Worm (Caenorhabditis elegans) whole organism, young adult: ENCODE data around the gene ifd-1.

Source experiments
- B0035.1 ChIP-seq: sonication (generic microtip); optimal IDR thresholded peaks from 2 replicates; lab custom pipeline; 2016; ENCODE audit warnings: missing genetic modification characterization, mild to moderate bottlenecking, missing compliant biosample characterization, missing genotype, missing genetic modification reagents
- B0261.1 ChIP-seq: sonication (generic microtip); optimal IDR thresholded peaks from 2 replicates; lab custom pipeline; 2016; ENCODE audit warnings: mild to moderate bottlenecking, missing genetic modification characterization, moderate library complexity, missing compliant biosample characterization
- B0336.3 ChIP-seq: fragments of 200-800 bp; sonication (Bioruptor generic); IDR thresholded peaks from 2 replicates; pipeline ENCODE4 v1.3.6; 2022; ENCODE audit warnings: missing genetic modification characterization, missing compliant biosample characterization
- F49E8.2 ChIP-seq: sonication (generic microtip); optimal IDR thresholded peaks from 3 replicates; lab custom pipeline; 2017; ENCODE audit warnings: missing genetic modification characterization, mild to moderate bottlenecking, missing compliant biosample characterization, antibody characterized with exemption, moderate library complexity; ENCODE audit not compliant: insufficient read depth
- F55B11.4 ChIP-seq: sonication (generic microtip); optimal IDR thresholded peaks from 2 replicates; lab custom pipeline; 2016; ENCODE audit warnings: missing compliant biosample characterization, missing genetic modification characterization, borderline replicate concordance; ENCODE audit not compliant: insufficient read depth
- K11D2.4 ChIP-seq: fragments of 200-800 bp; sonication (Bioruptor generic); IDR thresholded peaks from 2 replicates; pipeline ENCODE4 v1.3.6; 2022; ENCODE audit warnings: missing genetic modification reagents, missing genetic modification characterization, missing compliant biosample characterization
- K12H6.12 ChIP-seq: fragments of 200-800 bp; sonication (Bioruptor generic); optimal IDR thresholded peaks from 2 replicates; lab custom pipeline; 2018; ENCODE audit warnings: mild to moderate bottlenecking, missing genetic modification characterization, missing compliant biosample characterization
- ama-1 ChIP-seq, 3 experiments: fragments of 150-350 bp in 1 of 3; sonication (generic microtip) in 2 of 3; optimal IDR thresholded peaks; 2 replicates each; lab custom pipeline; 2014 to 2018; ENCODE audit warnings: missing biosample characterization in 2 of 3, missing genetic modification characterization in 2 of 3, missing genetic modification reagents in 2 of 3
- atf-7 ChIP-seq: sonication (generic microtip); optimal IDR thresholded peaks from 2 replicates; lab custom pipeline; 2017; ENCODE audit warnings: mild to moderate bottlenecking, missing genetic modification characterization, missing compliant biosample characterization
- athp-1 ChIP-seq: sonication (generic microtip); optimal IDR thresholded peaks from 2 replicates; lab custom pipeline; 2017; ENCODE audit warnings: mild to moderate bottlenecking, missing genetic modification characterization, missing compliant biosample characterization
- attf-3 ChIP-seq: fragments of 200-800 bp; sonication (Bioruptor generic); conservative IDR thresholded peaks from 2 replicates; pipeline ENCODE4 v1.3.6; 2022; ENCODE audit warnings: missing genetic modification reagents, missing genetic modification characterization, missing compliant biosample characterization
- attf-5 ChIP-seq: fragments of 200-800 bp; sonication (Bioruptor generic); optimal IDR thresholded peaks from 2 replicates; lab custom pipeline; 2018; ENCODE audit warnings: mild to moderate bottlenecking, missing genetic modification characterization, missing compliant biosample characterization
- attf-6 ChIP-seq: fragments of 200-800 bp; sonication (Bioruptor generic); IDR thresholded peaks from 2 replicates; pipeline ENCODE4 v1.3.6; 2022; ENCODE audit warnings: missing genetic modification reagents, missing genetic modification characterization, missing compliant biosample characterization
- cebp-1 ChIP-seq, 2 experiments: fragments of 200-800 bp in 1 of 2; sonication (Bioruptor generic) in 1 of 2; sonication (generic microtip) in 1 of 2; IDR thresholded peaks in 1 of 2; optimal IDR thresholded peaks in 1 of 2; 2 replicates each; pipeline versions ENCODE4 v1.3.6 to Lab custom; 2017 to 2022; ENCODE audit warnings: missing compliant biosample characterization in 2 of 2, missing genetic modification characterization in 2 of 2, mild to moderate bottlenecking in 1 of 2, missing genetic modification reagents in 1 of 2, moderate library complexity in 1 of 2
- ceh-27 ChIP-seq: fragments of 200-800 bp; sonication (Bioruptor generic); optimal IDR thresholded peaks from 2 replicates; lab custom pipeline; 2018; ENCODE audit warnings: mild to moderate bottlenecking, missing genetic modification characterization, moderate library complexity, missing compliant biosample characterization
- ceh-91 ChIP-seq: fragments of 200-800 bp; sonication (Bioruptor generic); IDR thresholded peaks from 2 replicates; pipeline ENCODE4 v1.3.6; 2022; ENCODE audit warnings: missing genetic modification reagents, missing genetic modification characterization, missing compliant biosample characterization
- dox-1 ChIP-seq: fragments of 200-800 bp; sonication (Bioruptor generic); IDR thresholded peaks from 2 replicates; pipeline ENCODE4 v1.3.6; 2022; ENCODE audit warnings: missing genetic modification reagents, missing genetic modification characterization, missing compliant biosample characterization
- efl-1 ChIP-seq: fragments of 150-350 bp; optimal IDR thresholded peaks from 2 replicates; lab custom pipeline; 2014; ENCODE audit warnings: missing biosample characterization, missing genetic modification reagents, missing genetic modification characterization
- egrh-3 ChIP-seq: fragments of 200-800 bp; sonication (Bioruptor generic); IDR thresholded peaks from 2 replicates; pipeline ENCODE4 v1.3.6; 2022; ENCODE audit warnings: missing genetic modification reagents, missing genetic modification characterization, missing compliant biosample characterization
- ekl-4 ChIP-seq: fragments of 200-800 bp; sonication (Bioruptor generic); IDR thresholded peaks from 2 replicates; pipeline ENCODE4 v1.3.6; 2022; ENCODE audit warnings: missing genetic modification reagents, missing genetic modification characterization, missing compliant biosample characterization
- gei-17 ChIP-seq: fragments of 200-800 bp; sonication (Bioruptor generic); optimal IDR thresholded peaks from 2 replicates; lab custom pipeline; 2018; ENCODE audit warnings: mild to moderate bottlenecking, missing genetic modification characterization, missing compliant biosample characterization
- hmg-1.2 ChIP-seq: fragments of 200-800 bp; sonication (Bioruptor generic); IDR thresholded peaks from 2 replicates; pipeline ENCODE4 v1.3.6; 2022; ENCODE audit warnings: missing genetic modification reagents, missing genetic modification characterization, missing compliant biosample characterization
- hmg-20 ChIP-seq: fragments of 200-800 bp; sonication (Bioruptor generic); IDR thresholded peaks from 2 replicates; pipeline ENCODE4 v1.3.6; 2022; ENCODE audit warnings: missing genetic modification reagents, missing genetic modification characterization, missing compliant biosample characterization
- lag-1 ChIP-seq: fragments of 200-800 bp; sonication (Bioruptor generic); IDR thresholded peaks from 2 replicates; pipeline ENCODE4 v1.3.6; 2022; ENCODE audit warnings: missing genetic modification reagents, missing genetic modification characterization, missing compliant biosample characterization
- lin-26 ChIP-seq: fragments of 200-800 bp; sonication (Bioruptor generic); IDR thresholded peaks from 2 replicates; pipeline ENCODE4 v1.3.6; 2022; ENCODE audit warnings: missing genetic modification reagents, missing genetic modification characterization, missing compliant biosample characterization
- lin-40 ChIP-seq: sonication (generic microtip); optimal IDR thresholded peaks from 2 replicates; lab custom pipeline; 2016; ENCODE audit warnings: missing genetic modification characterization, mild to moderate bottlenecking, missing compliant biosample characterization, missing genotype, missing genetic modification reagents
- lin-54 ChIP-seq: fragments of 200-800 bp; sonication (Bioruptor generic); optimal IDR thresholded peaks from 2 replicates; lab custom pipeline; 2018; ENCODE audit warnings: mild to moderate bottlenecking, missing genetic modification characterization, missing compliant biosample characterization
- lir-1 ChIP-seq: fragments of 200-800 bp; sonication (Bioruptor generic); conservative IDR thresholded peaks from 2 replicates; pipeline ENCODE4 v1.3.6; 2022; ENCODE audit warnings: missing genetic modification reagents, missing genetic modification characterization, missing compliant biosample characterization
- madf-6 ChIP-seq: fragments of 200-800 bp; sonication (Bioruptor generic); IDR thresholded peaks from 2 replicates; pipeline ENCODE4 v1.3.6; 2022; ENCODE audit warnings: missing genetic modification reagents, missing genetic modification characterization, missing compliant biosample characterization
- madf-8 ChIP-seq: fragments of 200-800 bp; sonication (Bioruptor generic); conservative IDR thresholded peaks from 2 replicates; pipeline ENCODE4 v1.3.6; 2022; ENCODE audit warnings: missing genetic modification reagents, missing genetic modification characterization, missing compliant biosample characterization
- mcd-1 ChIP-seq: fragments of 200-800 bp; sonication (Bioruptor generic); IDR thresholded peaks from 2 replicates; pipeline ENCODE4 v1.3.6; 2022; ENCODE audit warnings: missing genetic modification reagents, missing genetic modification characterization, missing compliant biosample characterization
- mel-28 ChIP-seq: sonication (generic microtip); optimal IDR thresholded peaks from 2 replicates; lab custom pipeline; 2016; ENCODE audit warnings: borderline replicate concordance, mild to moderate bottlenecking, missing genetic modification characterization, missing compliant biosample characterization
- nfya-2 ChIP-seq: fragments of 200-800 bp; sonication (Bioruptor generic); IDR thresholded peaks from 2 replicates; pipeline ENCODE4 v1.3.6; 2022; ENCODE audit warnings: missing genetic modification reagents, missing genetic modification characterization, missing compliant biosample characterization
- nfyb-1 ChIP-seq: fragments of 200-800 bp; sonication (Bioruptor generic); IDR thresholded peaks from 2 replicates; pipeline ENCODE4 v1.3.6; 2022; ENCODE audit warnings: missing genetic modification reagents, missing genetic modification characterization, missing compliant biosample characterization
- nhr-179 ChIP-seq: sonication (generic microtip); optimal IDR thresholded peaks from 2 replicates; lab custom pipeline; 2016; ENCODE audit warnings: mild to moderate bottlenecking, missing genetic modification characterization, missing compliant biosample characterization
- nhr-27 ChIP-seq: fragments of 200-800 bp; sonication (Bioruptor generic); optimal IDR thresholded peaks from 2 replicates; lab custom pipeline; 2018; ENCODE audit warnings: mild to moderate bottlenecking, missing genetic modification characterization, moderate library complexity, missing compliant biosample characterization
- nhr-80 ChIP-seq: sonication (generic microtip); optimal IDR thresholded peaks from 2 replicates; lab custom pipeline; 2016; ENCODE audit warnings: missing genetic modification characterization, missing compliant biosample characterization
- rcor-1 ChIP-seq: fragments of 200-800 bp; sonication (Bioruptor generic); IDR thresholded peaks from 2 replicates; pipeline ENCODE4 v1.3.6; 2022; ENCODE audit warnings: missing genetic modification reagents, missing genetic modification characterization, missing compliant biosample characterization
- snpc-4 ChIP-seq, 5 experiments: fragments of 150-350 bp in 1 of 5; sonication (generic microtip) in 4 of 5; optimal IDR thresholded peaks; 2 replicates each; lab custom pipeline; 2014 to 2018; ENCODE audit warnings: missing genetic modification characterization in 5 of 5, missing biosample characterization in 3 of 5, antibody characterized with exemption in 2 of 5, mild to moderate bottlenecking in 2 of 5, missing compliant biosample characterization in 2 of 5, missing genotype in 2 of 5, moderate library complexity in 2 of 5, missing genetic modification reagents in 1 of 5
- somi-1 ChIP-seq: fragments of 200-800 bp; sonication (Bioruptor generic); optimal IDR thresholded peaks from 2 replicates; lab custom pipeline; 2018; ENCODE audit warnings: mild to moderate bottlenecking, missing genetic modification characterization, missing compliant biosample characterization
- tbp1 ChIP-seq: fragments of 200-800 bp; sonication (Bioruptor generic); optimal IDR thresholded peaks from 2 replicates; lab custom pipeline; 2018; ENCODE audit warnings: mild to moderate bottlenecking, missing genetic modification characterization, missing compliant biosample characterization
- tlf-1 ChIP-seq: fragments of 200-800 bp; sonication (Bioruptor generic); optimal IDR thresholded peaks from 2 replicates; lab custom pipeline; 2018; ENCODE audit warnings: mild to moderate bottlenecking, missing genetic modification characterization, missing compliant biosample characterization
- unc-62 ChIP-seq: fragments of 150-350 bp; optimal IDR thresholded peaks from 2 replicates; lab custom pipeline; 2014; ENCODE audit warnings: missing biosample characterization, missing genetic modification reagents, missing genetic modification characterization
- zfh-2 ChIP-seq: fragments of 200-800 bp; sonication (Bioruptor generic); conservative IDR thresholded peaks from 2 replicates; pipeline ENCODE4 v1.3.6; 2022; ENCODE audit warnings: missing genetic modification reagents, missing genetic modification characterization, missing compliant biosample characterization
- ztf-28 ChIP-seq: fragments of 200-800 bp; sonication (Bioruptor generic); IDR thresholded peaks from 2 replicates; pipeline ENCODE4 v1.3.6; 2022; ENCODE audit warnings: missing genetic modification reagents, missing genetic modification characterization, missing compliant biosample characterization
- ztf-6 ChIP-seq: fragments of 200-800 bp; sonication (Bioruptor generic); IDR thresholded peaks from 2 replicates; pipeline ENCODE4 v1.3.6; 2022; ENCODE audit warnings: missing genetic modification reagents, missing genetic modification characterization, missing compliant biosample characterization

ifd-1 gene

ce11 chrX:8806070-8806799, 18.0 kb downstream of the ifd-1 start, which contains the start of gene R04E5.8:
Gene R04E5.8, minus strand, starts transcription at chrX:8806120.
- TF ChIP-seq ztf-28 (GFP tag; lab: Robert Waterston, UW) (no peak), ceh-91 (GFP tag; lab: Robert Waterston, UW) (no peak), lin-26 (GFP tag; lab: Robert Waterston, UW) (no peak), F49E8.2 (no peak), efl-1 (no peak), mcd-1 (GFP tag; lab: Robert Waterston, UW) (peak; percentile 33; the same call in 1 of the 2 replicates), nfyb-1 (GFP tag; lab: Robert Waterston, UW) (0 out of 2 replicates have a peak, but pooled peaks have one; percentile 25), B0035.1 (no peak), tbp1 (GFP tag; lab: Kevin White, UChicago) (peak; percentile 20), madf-8 (GFP tag; lab: Robert Waterston, UW) (no peak), lin-40 (tag; lab: Kevin White, UChicago) (peak; percentile 46), atf-7 (peak; percentile 42), cebp-1 (GFP tag; IDR thresholded peaks at IDR 0.05; lab: Robert Waterston, UW) (no peak), cebp-1 (tag; optimal IDR thresholded peaks at IDR 0.05; lab: Kevin White, UChicago) (peak; percentile 63), lir-1 (no peak), lin-54 (GFP tag; lab: Kevin White, UChicago) (no peak), egrh-3 (GFP tag; lab: Robert Waterston, UW) (peak; percentile 90), ama-1 (optimal IDR thresholded peaks at IDR 0.05; lab: Kevin White, UChicago) (no peak), ama-1 (GFP tag; optimal IDR thresholded peaks at IDR 0.05; lab: Kevin White, UChicago) (no peak), ekl-4 (GFP tag; lab: Robert Waterston, UW) (no peak), snpc-4 (GFP tag; optimal IDR thresholded peaks at IDR 0.05; lab: Kevin White, UChicago) (no peak), snpc-4 (tag; optimal IDR thresholded peaks at IDR 0.05; lab: Kevin White, UChicago) (peak in 1 of 4 experiments; percentile 32), K12H6.12 (peak; percentile 76), tlf-1 (no peak), attf-5 (GFP tag; lab: Kevin White, UChicago) (peak; percentile 68), K11D2.4 (GFP tag; lab: Robert Waterston, UW) (no peak), athp-1 (tag; lab: Kevin White, UChicago) (peak; percentile 20), rcor-1 (GFP tag; lab: Robert Waterston, UW) (no peak), B0336.3 (peak; percentile 56), zfh-2 (GFP tag; lab: Robert Waterston, UW) (peak; percentile 97), attf-3 (GFP tag; lab: Robert Waterston, UW) (no peak), ztf-6 (GFP tag; lab: Robert Waterston, UW) (no peak), hmg-1.2 (GFP tag; lab: Robert Waterston, UW) (peak; percentile 69), nhr-27 (no peak), F55B11.4 (tag; lab: Kevin White, UChicago) (no peak), B0261.1 (no peak), lag-1 (GFP tag; lab: Robert Waterston, UW) (no peak), nhr-80 (tag; lab: Kevin White, UChicago) (peak; percentile 30), dox-1 (peak; percentile 71), nfya-2 (GFP tag; lab: Robert Waterston, UW) (no peak), madf-6 (GFP tag; lab: Robert Waterston, UW) (no peak), ceh-27 (no peak), gei-17 (GFP tag; lab: Kevin White, UChicago) (no peak), hmg-20 (peak; percentile 9; the same call in 1 of the 2 replicates), attf-6 (no peak), somi-1 (GFP tag; lab: Kevin White, UChicago) (no peak), unc-62 (GFP tag; lab: Kevin White, UChicago) (no peak), nhr-179 (tag; lab: Kevin White, UChicago) (no peak), mel-28 (tag; lab: Kevin White, UChicago) (no peak)
